Worm (Caenorhabditis elegans): ENCODE results near the gene C49C8.6.

DNA sequence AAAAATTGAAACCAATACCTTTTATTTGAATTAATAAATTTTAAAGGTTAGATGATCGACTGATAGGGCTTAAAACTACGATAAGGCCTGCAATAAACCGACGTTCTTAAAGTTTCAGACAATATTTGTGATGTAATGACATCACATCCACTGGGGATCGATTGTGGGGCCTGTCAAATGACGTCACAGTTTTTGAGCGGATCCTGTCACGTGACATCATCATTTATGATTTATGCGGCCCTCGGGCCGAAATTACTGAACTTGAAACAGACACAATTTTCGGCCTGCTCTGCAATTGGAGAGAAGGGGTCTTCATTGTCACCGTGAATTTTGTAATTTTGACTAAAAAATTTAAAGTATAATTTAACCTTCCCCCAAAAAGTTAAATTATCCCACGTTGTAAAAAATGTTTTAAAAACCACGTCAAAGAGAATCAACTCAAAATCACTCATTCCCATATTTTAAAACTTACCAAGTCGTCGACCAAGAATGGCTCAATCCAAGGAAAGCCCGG is 3.9 kb downstream of the C49C8.6 start, which contains the start of gene C49C8.1:
- TF ChIP-seq nhr-19 (GFP tag; conservative IDR thresholded peaks at IDR 0.05): no peak
- TF ChIP-seq snpc-4 (tag; optimal IDR thresholded peaks at IDR 0.05): no peak
- no peak for TF ChIP-seq unc-86 (tag; optimal IDR thresholded peaks at IDR 0.05)
- no peak for TF ChIP-seq lin-15B (tag; optimal IDR thresholded peaks at IDR 0.05)
- TF ChIP-seq aha-1 (tag; optimal IDR thresholded peaks at IDR 0.05): no peak
- no peak for TF ChIP-seq elt-3 (tag; optimal IDR thresholded peaks at IDR 0.05)
- no peak for TF ChIP-seq ama-1 (optimal IDR thresholded peaks at IDR 0.05)
- TF ChIP-seq unc-62 (GFP tag; optimal IDR thresholded peaks at IDR 0.05): no peak
- no peak for TF ChIP-seq hpl-2 (GFP tag; optimal IDR thresholded peaks at IDR 0.05)
- TF ChIP-seq nhr-77 (tag; optimal IDR thresholded peaks at IDR 0.05): no peak
- TF ChIP-seq zag-1 (tag; optimal IDR thresholded peaks at IDR 0.05): no peak
- no peak for TF ChIP-seq ceh-82 (tag; optimal IDR thresholded peaks at IDR 0.05)
- no peak for TF ChIP-seq ces-1 (GFP tag; optimal IDR thresholded peaks at IDR 0.05)

All from whole organism, L1 larva.